Worm (Caenorhabditis elegans): ENCODE data around the gene C31B8.9.

The C31B8.9 gene

ce11 chrV:2943859-2944258 is 31.1 kb upstream of the C31B8.9 start, which contains the start of gene srw-137:
TSS of gene srw-137 (minus strand) at chrV:2943959.
- TF ChIP-seq F13H6.1 (tag; optimal IDR thresholded peaks at IDR 0.05), result no peak
- TF ChIP-seq mbf-1 (tag; optimal IDR thresholded peaks at IDR 0.05), result no peak
- TF ChIP-seq nhr-11 (tag; optimal IDR thresholded peaks at IDR 0.05), result no peak
- no peak for TF ChIP-seq nhr-77 (tag; optimal IDR thresholded peaks at IDR 0.05)
- no peak for TF ChIP-seq elt-3 (tag; optimal IDR thresholded peaks at IDR 0.05)
- TF ChIP-seq nhr-25 (tag; optimal IDR thresholded peaks at IDR 0.05), result no peak
- TF ChIP-seq aly-2 (tag; optimal IDR thresholded peaks at IDR 0.05), result no peak
- TF ChIP-seq ZK546.5 (tag; optimal IDR thresholded peaks at IDR 0.05), result no peak
- TF ChIP-seq R02D3.7 (tag; optimal IDR thresholded peaks at IDR 0.05), result no peak
- TF ChIP-seq unc-62 (GFP tag; optimal IDR thresholded peaks at IDR 0.05), result no peak

- TF ChIP-seq nhr-23 (tag; optimal IDR thresholded peaks at IDR 0.05), result no peak
- TF ChIP-seq egl-27 (tag; optimal IDR thresholded peaks at IDR 0.05), result no peak
- TF ChIP-seq gmeb-1 (tag; optimal IDR thresholded peaks at IDR 0.05), result no peak
- TF ChIP-seq crh-2 (tag; optimal IDR thresholded peaks at IDR 0.05), result no peak
- TF ChIP-seq elt-3 (tag; optimal IDR thresholded peaks at IDR 0.05), result no peak
- no peak for TF ChIP-seq sem-4 (tag; optimal IDR thresholded peaks at IDR 0.05)
- TF ChIP-seq sma-9 (GFP tag; optimal IDR thresholded peaks at IDR 0.05), result no peak
- no peak for TF ChIP-seq sma-9 (tag; optimal IDR thresholded peaks at IDR 0.05)
- no peak for TF ChIP-seq mab-5 (tag; optimal IDR thresholded peaks at IDR 0.05)
- TF ChIP-seq mdl-1 (tag; optimal IDR thresholded peaks at IDR 0.05), result no peak
Measured at ce11 chrV:2942247-2942646, 29.4 kb upstream of the C31B8.9 start.

ce11 chrV:2941405-2941804 is 28.6 kb upstream of the C31B8.9 start, which contains the start of gene srw-143:
TSS of gene srw-143 (minus strand) at chrV:2941505.
- TF ChIP-seq crh-2 (tag; optimal IDR thresholded peaks at IDR 0.05), result no peak
- no peak for TF ChIP-seq ztf-11 (tag; optimal IDR thresholded peaks at IDR 0.05)
- TF ChIP-seq lsy-2 (tag; optimal IDR thresholded peaks at IDR 0.05), result no peak
- no peak for TF ChIP-seq unc-55 (GFP tag; optimal IDR thresholded peaks at IDR 0.05)
- no peak for TF ChIP-seq mdl-1 (tag; optimal IDR thresholded peaks at IDR 0.05)
- no peak for TF ChIP-seq nhr-11 (tag; optimal IDR thresholded peaks at IDR 0.05)
- TF ChIP-seq nhr-237 (tag; optimal IDR thresholded peaks at IDR 0.05), result no peak
- no peak for TF ChIP-seq zag-1 (tag; optimal IDR thresholded peaks at IDR 0.05)
- TF ChIP-seq unc-39 (tag; optimal IDR thresholded peaks at IDR 0.05), result no peak
- TF ChIP-seq C34F6.9 (tag; optimal IDR thresholded peaks at IDR 0.05), result no peak

- TF ChIP-seq nhr-237 (tag; optimal IDR thresholded peaks at IDR 0.05) (no peak), lin-11 (tag; optimal IDR thresholded peaks at IDR 0.05) (no peak), lin-39 (tag; optimal IDR thresholded peaks at IDR 0.05) (no peak), ztf-11 (tag; optimal IDR thresholded peaks at IDR 0.05) (no peak)
Measured at ce11 chrV:2938497-2938896, 25.7 kb upstream of the C31B8.9 start, which contains the start of gene srw-141. TSS of gene srw-141 (minus strand) at chrV:2938597.

DNA sequence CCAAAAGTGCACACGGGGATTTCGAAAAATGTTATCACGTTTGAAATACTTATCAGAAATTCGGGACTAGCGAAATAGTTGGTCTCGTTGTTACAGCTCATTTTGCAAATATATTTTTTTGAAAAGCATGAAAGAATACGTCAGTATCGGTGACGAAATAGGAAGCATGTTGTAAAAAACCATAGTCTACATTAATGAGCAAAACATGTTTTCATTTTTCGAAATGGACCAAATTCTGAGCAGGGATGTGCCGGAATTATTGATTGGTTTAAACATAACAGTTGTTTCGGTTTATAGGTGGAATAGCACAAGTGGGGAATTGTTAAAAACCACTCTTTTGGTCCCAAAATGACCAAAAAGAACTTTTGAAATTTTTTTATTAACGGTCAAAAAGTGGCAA is 21.3 kb upstream of the C31B8.9 start, which contains the start of gene srh-247:
TSS of gene srh-247 (minus strand) at position 101 of the 400 bp plus-strand sequence.
- TF ChIP-seq blmp-1 (tag; optimal IDR thresholded peaks at IDR 0.05; ENCODE audit: insufficient read depth) (no peak), ztf-4 (tag; optimal IDR thresholded peaks at IDR 0.05) (no peak), ZK546.5 (tag; optimal IDR thresholded peaks at IDR 0.05) (no peak), ztf-11 (tag; optimal IDR thresholded peaks at IDR 0.05) (no peak), lin-13 (GFP tag; optimal IDR thresholded peaks at IDR 0.05) (no peak), ztf-1 (GFP tag; conservative IDR thresholded peaks at IDR 0.05) (no peak), nhr-6 (tag; optimal IDR thresholded peaks at IDR 0.05) (no peak)

ce11 chrV:2931252-2931651 is 18.5 kb upstream of the C31B8.9 start, which contains the start of gene C31B8.1:
TSS of gene C31B8.1 (plus strand) at chrV:2931552.
- TF ChIP-seq sma-9 (GFP tag; optimal IDR thresholded peaks at IDR 0.05) (no peak), sma-9 (tag; optimal IDR thresholded peaks at IDR 0.05) (no peak), nhr-129 (tag; optimal IDR thresholded peaks at IDR 0.05) (no peak), lin-11 (tag; optimal IDR thresholded peaks at IDR 0.05) (no peak), nhr-237 (tag; optimal IDR thresholded peaks at IDR 0.05) (no peak), fos-1 (tag; optimal IDR thresholded peaks at IDR 0.05) (no peak), elt-1 (tag; optimal IDR thresholded peaks at IDR 0.05) (no peak), nhr-23 (tag; optimal IDR thresholded peaks at IDR 0.05) (no peak), aly-2 (tag; optimal IDR thresholded peaks at IDR 0.05) (no peak), dmd-4 (tag; optimal IDR thresholded peaks at IDR 0.05) (no peak)
